Fruit fly (Drosophila melanogaster): Measurements from ENCODE around the gene PolD2.

PolD2 gene

DNA sequence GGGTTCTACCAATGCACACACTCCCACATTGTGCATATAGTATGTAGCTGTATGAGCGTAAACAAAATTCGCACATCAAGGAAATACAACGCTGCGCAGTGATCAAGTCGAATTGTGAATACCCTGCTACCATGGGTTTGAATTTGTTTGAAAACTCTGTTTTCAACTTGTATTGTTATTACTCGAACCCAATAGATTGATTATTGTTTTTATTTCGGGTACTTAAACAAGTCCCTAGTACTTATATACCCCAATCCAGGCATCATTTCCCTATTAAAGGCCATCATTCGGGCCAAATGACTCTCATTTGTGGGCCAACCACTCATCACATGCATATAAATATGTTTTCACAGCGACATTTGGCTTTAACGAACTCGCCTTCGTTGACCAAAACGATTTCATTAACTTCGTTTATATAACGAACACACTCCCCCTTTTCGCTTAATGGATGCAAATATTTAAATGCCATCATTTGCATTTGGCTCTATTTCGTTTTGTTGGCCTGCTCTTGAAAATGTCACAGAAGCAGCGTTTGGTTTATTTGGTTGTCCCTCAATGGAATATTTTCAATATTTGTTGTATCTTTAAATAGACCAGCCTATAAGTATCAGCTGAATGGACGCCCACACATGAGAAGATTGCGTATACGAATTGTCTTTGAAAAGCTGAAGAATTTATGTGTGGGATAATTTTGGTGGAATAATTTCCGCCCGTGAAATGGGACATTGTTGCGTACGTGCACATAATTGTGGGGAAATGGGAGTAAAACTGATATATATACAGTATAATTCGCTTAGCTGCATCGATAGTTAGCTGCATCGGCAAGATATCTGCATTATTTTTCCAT lies 35.1 kb upstream of the PolD2 start:
- TF ChIP-seq h (optimal IDR thresholded peaks at IDR 0.05) (no peak), insv (optimal IDR thresholded peaks at IDR 0.05) (no peak), psq (optimal IDR thresholded peaks at IDR 0.05) (no peak)

DNA sequence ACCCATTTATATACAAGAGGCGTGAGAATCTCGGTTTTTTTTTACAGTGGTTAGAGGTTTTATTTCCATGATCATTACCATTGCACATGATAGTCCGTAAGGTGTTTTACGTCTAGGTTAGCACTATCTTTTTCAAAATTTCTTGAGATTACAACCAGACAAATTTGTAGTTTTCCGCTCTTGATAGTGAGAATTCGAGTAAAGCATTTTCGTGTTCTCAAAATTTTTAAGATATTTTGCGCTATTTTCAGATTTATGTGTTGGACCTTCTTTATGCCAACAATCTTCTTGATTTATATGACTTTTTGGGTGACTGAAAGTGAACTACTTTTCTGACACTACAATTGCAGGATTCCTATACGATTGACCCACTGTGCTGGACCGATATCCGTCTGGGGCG lies 34.3 kb upstream of the PolD2 start:
- no peak for TF ChIP-seq ttk (optimal IDR thresholded peaks at IDR 0.05)
- no peak for TF ChIP-seq h (optimal IDR thresholded peaks at IDR 0.05)
- TF ChIP-seq Sin3A (optimal IDR thresholded peaks at IDR 0.05) = no peak

DNA sequence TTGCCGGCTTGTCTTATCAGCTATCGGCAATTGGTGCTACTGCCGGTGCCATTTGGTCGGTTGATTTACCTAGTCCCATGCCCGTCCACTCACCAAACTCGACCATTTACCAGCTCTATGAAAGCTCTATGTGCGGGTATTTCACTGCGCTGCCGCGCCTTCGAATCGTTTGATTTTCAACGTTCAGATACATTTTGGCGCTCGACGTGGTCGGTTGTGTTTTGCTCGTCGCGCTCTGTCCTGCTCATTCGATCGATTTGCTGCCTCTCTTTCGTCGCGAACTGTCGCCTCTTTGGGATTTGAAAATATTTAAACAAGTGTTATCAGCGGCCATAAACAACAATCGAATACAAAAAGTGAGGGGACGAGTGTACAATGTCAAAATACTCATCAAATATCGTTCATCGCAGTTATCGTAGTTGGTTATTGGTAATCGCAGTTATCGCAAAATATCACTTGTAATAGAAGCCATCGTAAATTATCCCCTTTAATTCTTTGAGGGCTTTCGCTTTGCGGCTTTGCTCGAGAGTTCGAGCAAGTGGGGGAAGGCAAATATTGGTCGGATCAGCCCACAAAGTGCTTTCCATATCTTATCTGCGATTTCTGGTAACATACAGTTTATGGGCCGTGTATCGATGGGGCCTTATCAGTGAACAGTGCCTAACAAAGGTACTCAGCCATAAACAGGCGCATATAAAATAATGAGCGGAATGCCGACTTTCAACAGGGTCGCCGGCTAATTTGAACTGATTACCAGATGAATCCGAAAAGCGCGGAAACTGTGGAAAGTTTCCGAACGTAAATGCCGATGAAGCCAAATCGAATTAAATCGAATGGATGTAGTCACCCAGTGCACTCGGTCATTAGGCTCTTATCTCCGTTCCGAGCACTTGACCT lies 33.5 kb upstream of the PolD2 start:
- TF ChIP-seq psq (optimal IDR thresholded peaks at IDR 0.05) (no peak), h (optimal IDR thresholded peaks at IDR 0.05) (no peak), ttk (optimal IDR thresholded peaks at IDR 0.05) (no peak), Sin3A (optimal IDR thresholded peaks at IDR 0.05) (no peak), Myc (optimal IDR thresholded peaks at IDR 0.05) (no peak), insv (optimal IDR thresholded peaks at IDR 0.05) (no peak)

DNA sequence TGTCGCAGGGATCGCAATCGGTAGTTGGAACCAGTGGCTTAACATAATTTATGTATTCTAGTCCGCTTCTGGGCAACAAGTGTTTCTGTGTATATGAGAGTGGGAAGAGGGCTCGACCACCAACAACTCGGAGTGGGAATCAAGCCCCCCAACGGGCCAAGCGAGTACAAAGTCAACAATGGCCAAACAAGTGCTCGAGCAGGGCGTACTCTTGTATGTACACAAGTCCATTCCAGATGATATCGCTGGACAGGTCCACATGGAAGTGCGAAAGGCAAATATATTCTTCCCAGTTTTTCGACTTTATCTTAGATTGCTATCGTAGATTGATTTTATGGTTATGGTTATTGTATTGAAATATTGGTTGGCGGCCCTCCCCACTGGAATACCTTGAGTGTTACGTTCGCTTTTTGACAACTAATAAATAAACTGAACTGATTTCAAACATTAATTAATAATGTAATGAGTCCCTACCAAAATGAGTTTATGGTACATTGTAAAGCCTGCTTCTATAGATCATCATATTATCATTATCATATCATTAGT lies 32.8 kb upstream of the PolD2 start:
- TF ChIP-seq ttk (optimal IDR thresholded peaks at IDR 0.05) = no peak
- no peak for TF ChIP-seq psq (optimal IDR thresholded peaks at IDR 0.05)
- no peak for TF ChIP-seq Sin3A (optimal IDR thresholded peaks at IDR 0.05)
- TF ChIP-seq h (optimal IDR thresholded peaks at IDR 0.05) = no peak
- TF ChIP-seq insv (optimal IDR thresholded peaks at IDR 0.05) = no peak
- TF ChIP-seq Myc (optimal IDR thresholded peaks at IDR 0.05) = no peak

DNA sequence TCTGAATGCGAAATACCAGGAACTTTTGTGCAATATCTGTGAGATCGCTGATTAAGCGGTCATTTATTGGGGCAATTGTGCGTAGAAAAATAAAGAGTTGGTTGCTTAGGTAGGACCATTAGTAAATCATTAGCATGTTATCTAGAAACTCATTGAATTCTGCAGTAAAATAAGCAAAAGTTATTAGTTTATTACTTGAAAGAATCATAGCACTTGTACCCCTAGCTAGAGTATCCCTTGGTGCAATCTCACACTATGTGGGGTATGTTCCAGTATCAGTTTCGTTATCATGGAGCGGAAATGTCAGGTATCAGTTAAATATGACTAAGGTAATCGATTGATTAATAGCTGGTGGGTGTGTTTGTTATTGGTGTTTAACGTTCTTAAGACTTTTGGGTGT lies 30.0 kb upstream of the PolD2 start:
- TF ChIP-seq Myc (optimal IDR thresholded peaks at IDR 0.05) (no peak), h (optimal IDR thresholded peaks at IDR 0.05) (no peak), insv (optimal IDR thresholded peaks at IDR 0.05) (no peak), Sin3A (optimal IDR thresholded peaks at IDR 0.05) (no peak), ttk (optimal IDR thresholded peaks at IDR 0.05) (no peak), psq (optimal IDR thresholded peaks at IDR 0.05) (no peak)

- TF ChIP-seq insv (optimal IDR thresholded peaks at IDR 0.05) (no peak), psq (optimal IDR thresholded peaks at IDR 0.05) (no peak), ttk (optimal IDR thresholded peaks at IDR 0.05) (no peak), Sin3A (optimal IDR thresholded peaks at IDR 0.05) (no peak), Myc (optimal IDR thresholded peaks at IDR 0.05) (no peak), h (optimal IDR thresholded peaks at IDR 0.05) (no peak)
These were observed 28.9 kb upstream of the PolD2 start, which contains the start of gene CG13921 for dm6 chr3L:1746338-1747199. Gene CG13921 (plus strand): TSS chr3L:1746907.

dm6 chr3L:1748218-1748617 lies 27.2 kb upstream of the PolD2 start:
- TF ChIP-seq insv (optimal IDR thresholded peaks at IDR 0.05) (no peak), h (optimal IDR thresholded peaks at IDR 0.05) (no peak), Myc (optimal IDR thresholded peaks at IDR 0.05) (no peak), Sin3A (optimal IDR thresholded peaks at IDR 0.05) (no peak), psq (optimal IDR thresholded peaks at IDR 0.05) (no peak), ttk (optimal IDR thresholded peaks at IDR 0.05) (no peak)

- TF ChIP-seq h (optimal IDR thresholded peaks at IDR 0.05) (no peak), insv (optimal IDR thresholded peaks at IDR 0.05) (no peak), Myc (optimal IDR thresholded peaks at IDR 0.05) (no peak), psq (optimal IDR thresholded peaks at IDR 0.05) (no peak), ttk (optimal IDR thresholded peaks at IDR 0.05) (no peak), Sin3A (optimal IDR thresholded peaks at IDR 0.05) (no peak)
These were observed 21.2 kb upstream of the PolD2 start for dm6 chr3L:1754262-1754661.

DNA sequence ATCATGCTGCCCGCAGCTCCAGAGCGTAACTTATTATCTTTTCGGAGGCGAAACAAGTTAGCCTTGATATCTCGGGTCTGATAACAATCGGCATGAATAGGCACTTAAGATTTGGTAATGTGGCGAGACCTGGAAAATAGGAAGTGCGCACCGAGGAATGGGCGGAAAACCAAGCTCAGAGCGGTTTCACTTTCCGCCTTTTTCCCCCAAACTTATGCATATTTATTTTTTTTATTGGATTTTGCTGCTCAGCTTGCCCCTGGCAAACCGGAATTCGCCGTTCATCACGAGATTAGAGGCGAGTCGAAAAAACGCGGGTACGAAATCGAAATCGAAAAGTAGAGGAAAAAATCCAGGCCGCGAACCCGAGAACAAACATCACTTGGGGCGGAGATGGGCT lies 20.5 kb upstream of the PolD2 start:
- TF ChIP-seq insv (optimal IDR thresholded peaks at IDR 0.05) (no peak), Myc (optimal IDR thresholded peaks at IDR 0.05) (no peak), ttk (optimal IDR thresholded peaks at IDR 0.05) (no peak), psq (optimal IDR thresholded peaks at IDR 0.05) (no peak), Sin3A (optimal IDR thresholded peaks at IDR 0.05) (no peak), h (optimal IDR thresholded peaks at IDR 0.05) (no peak)

dm6 chr3L:1755458-1755984 lies 19.9 kb upstream of the PolD2 start, which contains the start of gene Cht2:
Gene Cht2 (minus strand): TSS chr3L:1755934.
- TF ChIP-seq psq (optimal IDR thresholded peaks at IDR 0.05) = no peak
- no peak for TF ChIP-seq ttk (optimal IDR thresholded peaks at IDR 0.05)

DNA sequence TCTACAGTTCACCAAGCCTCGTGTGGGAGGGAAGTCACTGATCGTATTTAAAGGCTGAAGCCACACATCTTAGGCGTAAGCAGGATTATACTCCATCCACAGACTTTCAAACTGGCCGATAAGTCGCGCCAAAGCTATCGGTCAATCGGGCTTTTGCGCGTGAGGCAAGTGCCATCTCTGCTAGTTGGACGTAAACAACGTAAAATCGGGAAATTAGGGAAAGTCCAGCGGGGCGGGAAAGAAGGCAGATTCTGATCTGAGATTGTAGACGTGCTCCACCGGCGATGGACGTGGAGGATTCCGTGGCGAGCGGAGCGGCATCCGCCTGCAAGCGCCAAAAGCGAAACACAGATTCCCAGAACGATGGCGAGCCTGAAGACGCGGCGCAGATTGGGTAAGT lies 19.3 kb upstream of the PolD2 start, which contains the start of gene CG8001:
Gene CG8001 (plus strand): TSS at position 17 of the 400 bp plus-strand sequence.
- TF ChIP-seq Sin3A (optimal IDR thresholded peaks at IDR 0.05) (no peak), Myc (optimal IDR thresholded peaks at IDR 0.05) (no peak), h (optimal IDR thresholded peaks at IDR 0.05) (no peak), insv (optimal IDR thresholded peaks at IDR 0.05) (no peak), ttk (optimal IDR thresholded peaks at IDR 0.05) (no peak), psq (optimal IDR thresholded peaks at IDR 0.05) (no peak)
